Worm (Caenorhabditis elegans) whole organism, L4 larva: ENCODE measurements around the gene lido-18.
A peak's percentile ranks its signal among the peaks of the same experiment; 100 is the strongest.

Source experiments
- D1046.2 ChIP-seq: fragments of 200-800 bp; sonication (Bioruptor generic); IDR thresholded peaks from 2 replicates; pipeline ENCODE4 v1.3.6; 2022; ENCODE audit warnings: missing genetic modification characterization, missing compliant biosample characterization
- F10B5.3 ChIP-seq: sonication (generic microtip); optimal IDR thresholded peaks from 2 replicates; lab custom pipeline; 2016; ENCODE audit warnings: mild to moderate bottlenecking, missing genetic modification characterization, missing compliant biosample characterization
- F37D6.2 ChIP-seq: sonication (generic microtip); optimal IDR thresholded peaks from 2 replicates; lab custom pipeline; 2016; ENCODE audit warnings: mild to moderate bottlenecking, missing genetic modification characterization, missing compliant biosample characterization
- R02D3.7 ChIP-seq: fragments of 150-350 bp; sonication (generic microtip); optimal IDR thresholded peaks from 3 replicates; lab custom pipeline; 2014; ENCODE audit warnings: missing biosample characterization, missing genetic modification characterization
- T26A8.4 ChIP-seq: fragments of 200-800 bp; sonication (Bioruptor generic); IDR thresholded peaks from 2 replicates; pipeline ENCODE4 v1.3.6; 2022; ENCODE audit warnings: missing genetic modification characterization, missing compliant biosample characterization
- ZK337.2 ChIP-seq: fragments of 200-800 bp; sonication (Bioruptor generic); IDR thresholded peaks from 2 replicates; pipeline ENCODE4 v1.3.6; 2022; ENCODE audit warnings: missing genetic modification reagents, missing genetic modification characterization, missing compliant biosample characterization
- ZK546.5 ChIP-seq, 2 experiments: sonication (generic microtip); optimal IDR thresholded peaks; 2 replicates each; lab custom pipeline; 2017; ENCODE audit warnings: missing biosample characterization in 2 of 2, missing genetic modification characterization in 2 of 2
- aly-2 ChIP-seq: sonication (generic microtip); optimal IDR thresholded peaks from 2 replicates; lab custom pipeline; 2018; ENCODE audit warnings: missing biosample characterization, missing genetic modification characterization
- attf-4 ChIP-seq: sonication (generic microtip); optimal IDR thresholded peaks from 3 replicates; lab custom pipeline; 2017; ENCODE audit warnings: missing biosample characterization, missing genetic modification characterization
- ceh-28 ChIP-seq: fragments of 150-350 bp; optimal IDR thresholded peaks from 2 replicates; lab custom pipeline; 2014; ENCODE audit warnings: missing biosample characterization, missing genetic modification reagents, missing genetic modification characterization
- ceh-32 ChIP-seq: sonication (generic microtip); optimal IDR thresholded peaks from 2 replicates; lab custom pipeline; 2016; ENCODE audit warnings: mild to moderate bottlenecking, missing genetic modification characterization, missing compliant biosample characterization; ENCODE audit not compliant: poor library complexity
- ceh-62 ChIP-seq: sonication (generic microtip); optimal IDR thresholded peaks from 2 replicates; lab custom pipeline; 2017; ENCODE audit warnings: missing biosample characterization, missing genetic modification characterization
- ceh-82 ChIP-seq: sonication (generic microtip); optimal IDR thresholded peaks from 2 replicates; lab custom pipeline; 2017; ENCODE audit warnings: missing biosample characterization, missing genetic modification characterization
- cey-2 ChIP-seq: sonication (generic microtip); optimal IDR thresholded peaks from 3 replicates; lab custom pipeline; 2017; ENCODE audit warnings: missing genetic modification characterization, mild to moderate bottlenecking, missing compliant biosample characterization, antibody characterized with exemption, borderline replicate concordance; ENCODE audit not compliant: insufficient read depth
- ctbp-1 ChIP-seq: fragments of 200-800 bp; sonication (Bioruptor generic); IDR thresholded peaks from 2 replicates; pipeline ENCODE4 v1.3.6; 2022; ENCODE audit warnings: missing genetic modification reagents, missing genetic modification characterization, missing compliant biosample characterization
- daf-12 ChIP-seq: fragments of 150-350 bp; optimal IDR thresholded peaks from 2 replicates; lab custom pipeline; 2014; ENCODE audit warnings: missing biosample characterization, missing genetic modification reagents, missing genetic modification characterization
- daf-16 ChIP-seq, 3 experiments: sonication (generic microtip); optimal IDR thresholded peaks; 2 replicates each; lab custom pipeline; 2016 to 2017; ENCODE audit warnings: missing genetic modification characterization in 3 of 3, missing genetic modification reagents in 3 of 3, mild to moderate bottlenecking in 2 of 3, missing compliant biosample characterization in 2 of 3, missing biosample characterization in 1 of 3, moderate library complexity in 1 of 3
- dmd-6 ChIP-seq: fragments of 200-800 bp; sonication (Bioruptor generic); IDR thresholded peaks from 2 replicates; pipeline ENCODE4 v1.3.6; 2022; ENCODE audit warnings: missing genetic modification reagents, missing genetic modification characterization, missing compliant biosample characterization
- dpl-1 ChIP-seq: fragments of 150-350 bp; optimal IDR thresholded peaks from 2 replicates; lab custom pipeline; 2014; ENCODE audit warnings: missing biosample characterization, missing genetic modification reagents, missing genetic modification characterization
- fkh-10 ChIP-seq: fragments of 150-350 bp; optimal IDR thresholded peaks from 2 replicates; lab custom pipeline; 2014; ENCODE audit warnings: missing biosample characterization, missing genetic modification reagents, missing genetic modification characterization
- hlh-30 ChIP-seq: sonication (generic microtip); optimal IDR thresholded peaks from 2 replicates; lab custom pipeline; 2017; ENCODE audit warnings: antibody characterized with exemption, mild to moderate bottlenecking, missing genetic modification characterization, missing compliant biosample characterization; ENCODE audit not compliant: insufficient read depth
- jun-1 ChIP-seq: fragments of 150-350 bp; optimal IDR thresholded peaks from 2 replicates; lab custom pipeline; 2014; ENCODE audit warnings: missing biosample characterization, missing genetic modification reagents, missing genetic modification characterization
- lin-13 ChIP-seq: fragments of 150-350 bp; optimal IDR thresholded peaks from 2 replicates; lab custom pipeline; 2014; ENCODE audit warnings: missing biosample characterization, missing genetic modification reagents, missing genetic modification characterization
- lin-15B ChIP-seq: fragments of 150-350 bp; sonication (generic microtip); optimal IDR thresholded peaks from 3 replicates; lab custom pipeline; 2014; ENCODE audit warnings: missing biosample characterization, missing genetic modification characterization
- lin-29 ChIP-seq: fragments of 200-800 bp; sonication (Bioruptor generic); IDR thresholded peaks from 2 replicates; pipeline ENCODE4 v1.3.6; 2022; ENCODE audit warnings: missing genetic modification reagents, missing genetic modification characterization, missing compliant biosample characterization
- lin-38 ChIP-seq: fragments of 200-800 bp; sonication (Bioruptor generic); IDR thresholded peaks from 2 replicates; pipeline ENCODE4 v1.3.6; 2022; ENCODE audit warnings: missing genetic modification reagents, missing genetic modification characterization, missing compliant biosample characterization
- lsy-2 ChIP-seq, 2 experiments: fragments of 150-350 bp in 1 of 2; sonication (generic microtip) in 1 of 2; optimal IDR thresholded peaks; 2 replicates each; lab custom pipeline; 2014 to 2017; ENCODE audit warnings: missing biosample characterization in 2 of 2, missing genetic modification characterization in 2 of 2
- mdl-1 ChIP-seq, 2 experiments: fragments of 150-350 bp in 1 of 2; sonication (generic microtip) in 1 of 2; optimal IDR thresholded peaks; 2 replicates each; lab custom pipeline; 2014 to 2017; ENCODE audit warnings: missing biosample characterization in 2 of 2, missing genetic modification characterization in 2 of 2
- mxl-2 ChIP-seq: fragments of 200-800 bp; sonication (Bioruptor generic); conservative IDR thresholded peaks from 2 replicates; pipeline ENCODE4 v1.3.6; 2022; ENCODE audit warnings: missing genetic modification reagents, missing genetic modification characterization, missing compliant biosample characterization
- nhr-10 ChIP-seq: fragments of 150-350 bp; optimal IDR thresholded peaks from 2 replicates; lab custom pipeline; 2014; ENCODE audit warnings: missing biosample characterization, missing genetic modification characterization
- nhr-111 ChIP-seq: fragments of 200-800 bp; sonication (Bioruptor generic); optimal IDR thresholded peaks from 2 replicates; lab custom pipeline; 2018; ENCODE audit warnings: mild to moderate bottlenecking, missing genetic modification characterization, missing compliant biosample characterization
- nhr-237 ChIP-seq: sonication (generic microtip); optimal IDR thresholded peaks from 2 replicates; lab custom pipeline; 2017; ENCODE audit warnings: missing biosample characterization, missing genetic modification characterization
- nhr-25 ChIP-seq: sonication (generic microtip); optimal IDR thresholded peaks from 2 replicates; lab custom pipeline; 2017; ENCODE audit warnings: missing genetic modification characterization, mild to moderate bottlenecking, missing compliant biosample characterization, antibody characterized with exemption, moderate library complexity, borderline replicate concordance; ENCODE audit not compliant: insufficient read depth
- nhr-41 ChIP-seq: fragments of 200-800 bp; sonication (Bioruptor generic); IDR thresholded peaks from 2 replicates; pipeline ENCODE4 v1.3.6; 2022; ENCODE audit warnings: missing genetic modification reagents, missing genetic modification characterization, missing compliant biosample characterization
- nhr-42 ChIP-seq: fragments of 200-800 bp; sonication (Bioruptor generic); IDR thresholded peaks from 2 replicates; pipeline ENCODE4 v1.3.6; 2022; ENCODE audit warnings: missing genetic modification characterization, missing compliant biosample characterization
- nhr-48 ChIP-seq: sonication (generic microtip); optimal IDR thresholded peaks from 2 replicates; lab custom pipeline; 2016; ENCODE audit warnings: mild to moderate bottlenecking, missing genetic modification characterization, missing compliant biosample characterization
- pha-4 ChIP-seq, 2 experiments: fragments of 150-350 bp in 1 of 2; fragments of 200-800 bp in 1 of 2; sonication (Bioruptor generic) in 1 of 2; IDR thresholded peaks in 1 of 2; optimal IDR thresholded peaks in 1 of 2; 2 replicates each; pipeline versions ENCODE4 v1.3.6 to Lab custom; 2014 to 2022; ENCODE audit warnings: missing genetic modification characterization in 2 of 2, missing genetic modification reagents in 2 of 2, missing biosample characterization in 1 of 2, missing compliant biosample characterization in 1 of 2
- php-3 ChIP-seq: fragments of 200-800 bp; sonication (Bioruptor generic); IDR thresholded peaks from 2 replicates; pipeline ENCODE4 v1.3.6; 2022; ENCODE audit warnings: missing genetic modification reagents, missing genetic modification characterization, missing compliant biosample characterization
- set-16 ChIP-seq: fragments of 200-800 bp; sonication (Bioruptor generic); IDR thresholded peaks from 2 replicates; pipeline ENCODE4 v1.3.6; 2022; ENCODE audit warnings: missing genetic modification reagents, missing genetic modification characterization, missing compliant biosample characterization
- skn-1 ChIP-seq: fragments of 150-350 bp; optimal IDR thresholded peaks from 2 replicates; lab custom pipeline; 2014; ENCODE audit warnings: missing biosample characterization, missing genetic modification characterization
- snpc-4 ChIP-seq: fragments of 150-350 bp; optimal IDR thresholded peaks from 2 replicates; lab custom pipeline; 2014; ENCODE audit warnings: missing biosample characterization, missing genetic modification characterization
- spr-3 ChIP-seq: fragments of 200-800 bp; sonication (Bioruptor generic); optimal IDR thresholded peaks from 2 replicates; lab custom pipeline; 2018; ENCODE audit warnings: mild to moderate bottlenecking, missing genetic modification characterization, missing compliant biosample characterization
- tag-97 ChIP-seq: fragments of 200-800 bp; sonication (Bioruptor generic); IDR thresholded peaks from 2 replicates; pipeline ENCODE4 v1.3.6; 2022; ENCODE audit warnings: missing genetic modification characterization, missing compliant biosample characterization
- unc-39 ChIP-seq: sonication (generic microtip); optimal IDR thresholded peaks from 2 replicates; lab custom pipeline; 2017; ENCODE audit warnings: missing biosample characterization, missing genetic modification characterization
- vab-7 ChIP-seq: fragments of 200-800 bp; sonication (Bioruptor generic); IDR thresholded peaks from 2 replicates; pipeline ENCODE4 v1.3.6; 2022; ENCODE audit warnings: missing genetic modification reagents, missing genetic modification characterization, missing compliant biosample characterization
- zip-11 ChIP-seq: fragments of 200-800 bp; sonication (Bioruptor generic); IDR thresholded peaks from 2 replicates; pipeline ENCODE4 v1.3.6; 2022; ENCODE audit warnings: missing genetic modification characterization, missing compliant biosample characterization
- zip-2 ChIP-seq: fragments of 150-350 bp; optimal IDR thresholded peaks from 2 replicates; lab custom pipeline; 2014; ENCODE audit warnings: missing biosample characterization, missing genetic modification characterization
- ztf-11 ChIP-seq: fragments of 150-350 bp; optimal IDR thresholded peaks from 2 replicates; lab custom pipeline; 2014; ENCODE audit warnings: missing biosample characterization, missing genetic modification characterization
- ztf-7 ChIP-seq: fragments of 150-350 bp; optimal IDR thresholded peaks from 2 replicates; lab custom pipeline; 2014; ENCODE audit warnings: missing biosample characterization, missing genetic modification characterization

The lido-18 gene

DNA sequence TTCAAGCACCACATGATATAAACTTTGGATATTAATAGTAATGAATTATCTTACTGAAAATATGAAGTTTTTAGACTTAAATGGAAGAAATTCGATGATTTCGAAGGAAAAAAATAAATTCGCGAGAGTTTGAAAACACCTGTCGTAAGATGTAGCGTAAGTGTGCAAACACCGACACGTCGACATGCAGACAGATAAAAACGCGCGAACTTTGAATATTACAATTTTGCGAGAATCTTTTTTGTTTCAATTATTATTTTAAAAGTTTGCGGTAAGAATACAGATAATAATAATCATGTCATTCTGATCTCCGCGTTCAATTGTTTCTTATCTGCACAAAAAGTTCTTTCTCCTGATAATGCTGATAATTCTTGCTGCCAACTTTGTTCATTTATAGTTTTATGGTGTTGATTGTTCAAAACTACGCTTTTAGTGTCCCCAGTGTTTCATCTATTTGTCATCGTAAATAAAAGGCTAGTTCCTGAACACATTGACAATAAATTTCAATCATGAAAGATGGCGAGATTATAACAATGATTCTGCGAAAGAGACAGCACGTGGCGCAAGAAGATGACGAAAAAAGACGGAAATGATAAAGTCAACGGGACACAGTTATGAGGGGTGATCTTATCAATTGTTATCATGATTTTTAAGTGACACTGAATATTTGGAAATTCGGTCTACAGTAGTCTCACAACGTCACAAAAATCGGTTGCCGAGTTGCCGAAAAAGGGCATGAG lies 18.0 kb upstream of the lido-18 start (continued):
- no peak for TF ChIP-seq R02D3.7 (tag; lab: Kevin White, UChicago)
- no peak for TF ChIP-seq nhr-25 (tag; lab: Kevin White, UChicago)
- TF ChIP-seq F37D6.2 (tag; lab: Kevin White, UChicago), result no peak
- TF ChIP-seq lin-13, result no peak
- no peak for TF ChIP-seq attf-4 (tag; lab: Kevin White, UChicago)
- no peak for TF ChIP-seq skn-1 (tag; lab: Kevin White, UChicago)
- TF ChIP-seq lin-38 (GFP tag; lab: Robert Waterston, UW), result no peak
- TF ChIP-seq lin-29 (GFP tag; lab: Robert Waterston, UW), result no peak
- TF ChIP-seq set-16 (GFP tag; lab: Robert Waterston, UW), result no peak
- no peak for TF ChIP-seq lin-15B (tag; lab: Kevin White, UChicago)
- no peak for TF ChIP-seq ZK337.2 (GFP tag; lab: Robert Waterston, UW)
- TF ChIP-seq ceh-62 (tag; lab: Kevin White, UChicago), result no peak
- no peak for TF ChIP-seq nhr-42 (GFP tag; lab: Robert Waterston, UW)
- TF ChIP-seq ceh-82 (tag; lab: Kevin White, UChicago), result no peak
- TF ChIP-seq lsy-2 (tag; optimal IDR thresholded peaks at IDR 0.05; lab: Kevin White, UChicago), result peak in 1 of 2 experiments; percentile 78
- TF ChIP-seq nhr-41, result 0 out of 2 replicates have a peak, but pooled peaks have one; percentile 53
- no peak for TF ChIP-seq nhr-237 (tag; lab: Kevin White, UChicago)
- no peak for TF ChIP-seq zip-2 (tag; lab: Kevin White, UChicago)
- no peak for TF ChIP-seq F10B5.3
- TF ChIP-seq daf-12 (tag; lab: Kevin White, UChicago), result no peak
- TF ChIP-seq D1046.2 (GFP tag; lab: Robert Waterston, UW), result no peak
- TF ChIP-seq cey-2 (tag; lab: Kevin White, UChicago), result no peak
- no peak for TF ChIP-seq tag-97 (GFP tag; lab: Robert Waterston, UW)
- TF ChIP-seq mxl-2 (GFP tag; lab: Robert Waterston, UW), result no peak
- TF ChIP-seq dmd-6 (GFP tag; lab: Robert Waterston, UW), result peak; percentile 88
- peak; percentile 28 for TF ChIP-seq dpl-1 (GFP tag; lab: Kevin White, UChicago)
- peak in 1 of 2 experiments; percentile 89 for TF ChIP-seq mdl-1 (tag; optimal IDR thresholded peaks at IDR 0.05; lab: Kevin White, UChicago)
- TF ChIP-seq nhr-10 (tag; lab: Kevin White, UChicago), result peak; percentile 45
- TF ChIP-seq aly-2 (tag; lab: Kevin White, UChicago), result no peak
- TF ChIP-seq nhr-111 (GFP tag; lab: Kevin White, UChicago), result no peak
- no peak for TF ChIP-seq T26A8.4
- peak; percentile 96 for TF ChIP-seq php-3
- TF ChIP-seq ceh-32 (tag; lab: Kevin White, UChicago), result no peak
- TF ChIP-seq zip-11, result no peak
- no peak for TF ChIP-seq ztf-11 (tag; lab: Kevin White, UChicago)
- no peak for TF ChIP-seq pha-4 (GFP tag; IDR thresholded peaks at IDR 0.05; lab: Robert Waterston, UW)
- peak; percentile 21 for TF ChIP-seq pha-4 (tag; optimal IDR thresholded peaks at IDR 0.05; lab: Kevin White, UChicago)
- TF ChIP-seq nhr-48 (tag; lab: Kevin White, UChicago), result peak; percentile 65
- peak in 1 of 2 experiments; percentile 33 for TF ChIP-seq daf-16 (GFP tag; optimal IDR thresholded peaks at IDR 0.05; lab: Kevin White, UChicago)
- peak; percentile 89 for TF ChIP-seq daf-16 (tag; optimal IDR thresholded peaks at IDR 0.05; lab: Kevin White, UChicago)
- no peak for TF ChIP-seq spr-3
- no peak for TF ChIP-seq ztf-7
- peak; percentile 74 for TF ChIP-seq hlh-30
- TF ChIP-seq vab-7, result no peak
- TF ChIP-seq jun-1 (tag; lab: Kevin White, UChicago), result no peak
- TF ChIP-seq fkh-10 (GFP tag; lab: Kevin White, UChicago), result no peak
- TF ChIP-seq unc-39 (tag; lab: Kevin White, UChicago), result no peak
- TF ChIP-seq ceh-28 (tag; lab: Kevin White, UChicago), result no peak
- no peak for TF ChIP-seq snpc-4 (tag; lab: Kevin White, UChicago)
- no peak for TF ChIP-seq ctbp-1 (GFP tag; lab: Robert Waterston, UW)
- no peak for TF ChIP-seq ZK546.5 (tag; optimal IDR thresholded peaks at IDR 0.05; lab: Kevin White, UChicago)
